Fruit fly (Drosophila melanogaster) whole organism, embryonic: ENCODE data around the gene Obp73a.

ENCODE experiments used
- Blimp-1 ChIP-seq: fragments of 200-800 bp; sonication (Bioruptor generic); optimal IDR thresholded peaks from 3 replicates; lab custom pipeline; 2018; ENCODE audit warnings: missing biosample characterization, missing genetic modification characterization, mild to moderate bottlenecking, moderate library complexity, missing genetic modification reagents
- Bteb2 ChIP-seq: fragments of 200-800 bp; sonication (Bioruptor generic); optimal IDR thresholded peaks from 2 replicates; lab custom pipeline; 2016; ENCODE audit warnings: missing biosample characterization, missing genetic modification characterization
- C15 ChIP-seq: fragments of 200-800 bp; sonication (Bioruptor generic); IDR thresholded peaks from 3 replicates; pipeline ENCODE4 v1.3.6; 2022; ENCODE audit warnings: missing biosample characterization, missing genetic modification characterization
- CG1024 ChIP-seq: fragments of 200-800 bp; sonication (Bioruptor generic); IDR thresholded peaks from 2 replicates; pipeline ENCODE4 v1.3.6; 2022; ENCODE audit warnings: missing biosample characterization, missing genetic modification characterization
- CG10654 ChIP-seq: fragments of 200-800 bp; sonication (Bioruptor generic); optimal IDR thresholded peaks from 2 replicates; lab custom pipeline; 2016; ENCODE audit warnings: missing biosample characterization, missing genetic modification characterization
- CG10959 ChIP-seq: fragments of 200-800 bp; sonication (Bioruptor generic); IDR thresholded peaks from 2 replicates; pipeline ENCODE4 v1.3.6; 2022; ENCODE audit warnings: missing biosample characterization, missing genetic modification characterization
- CG11560 ChIP-seq: fragments of 200-800 bp; sonication (Bioruptor generic); IDR thresholded peaks from 3 replicates; pipeline ENCODE4 v1.3.6; 2022; ENCODE audit warnings: missing biosample characterization, missing genetic modification characterization
- CG12769 ChIP-seq: fragments of 200-800 bp; sonication (Bioruptor generic); optimal IDR thresholded peaks from 2 replicates; lab custom pipeline; 2019; ENCODE audit warnings: missing biosample characterization, mild to moderate bottlenecking, missing genetic modification characterization, moderate library complexity
- CG1602 ChIP-seq: fragments of 200-800 bp; sonication (Bioruptor generic); optimal IDR thresholded peaks from 3 replicates; lab custom pipeline; 2016; ENCODE audit warnings: missing biosample characterization, missing genetic modification characterization
- CG16815 ChIP-seq: fragments of 200-800 bp; sonication (Bioruptor generic); optimal IDR thresholded peaks from 3 replicates; lab custom pipeline; 2017; ENCODE audit warnings: missing biosample characterization, mild to moderate bottlenecking, missing genetic modification characterization
- CG17186 ChIP-seq: fragments of 200-800 bp; sonication (Bioruptor generic); optimal IDR thresholded peaks from 3 replicates; lab custom pipeline; 2017; ENCODE audit warnings: missing biosample characterization, missing genetic modification reagents, missing genetic modification characterization
- CG17612 ChIP-seq: fragments of 200-800 bp; sonication (Bioruptor generic); IDR thresholded peaks from 2 replicates; pipeline ENCODE4 v1.3.6; 2022; ENCODE audit warnings: missing biosample characterization, missing genetic modification characterization
- CG2120 ChIP-seq: fragments of 200-800 bp; sonication (Bioruptor generic); optimal IDR thresholded peaks from 3 replicates; lab custom pipeline; 2016; ENCODE audit warnings: missing biosample characterization, missing genetic modification characterization
- CG2678 ChIP-seq: fragments of 200-800 bp; sonication (Bioruptor generic); optimal IDR thresholded peaks from 3 replicates; lab custom pipeline; 2019; ENCODE audit warnings: missing biosample characterization, mild to moderate bottlenecking, missing genetic modification characterization, moderate library complexity
- CG31365 ChIP-seq: fragments of 200-800 bp; sonication (Bioruptor generic); optimal IDR thresholded peaks from 2 replicates; lab custom pipeline; 2018; ENCODE audit warnings: missing biosample characterization, mild to moderate bottlenecking, missing genetic modification characterization
- CG4404 ChIP-seq: fragments of 200-800 bp; sonication (Bioruptor generic); IDR thresholded peaks from 2 replicates; pipeline ENCODE4 v1.3.6; 2022; ENCODE audit warnings: missing biosample characterization, missing genetic modification characterization
- CG6813 ChIP-seq: fragments of 200-800 bp; sonication (Bioruptor generic); optimal IDR thresholded peaks from 2 replicates; lab custom pipeline; 2017; ENCODE audit warnings: missing biosample characterization, missing genetic modification characterization, mild to moderate bottlenecking, moderate library complexity, missing genetic modification reagents
- CG8765 ChIP-seq: fragments of 200-800 bp; sonication (Bioruptor generic); IDR thresholded peaks from 2 replicates; pipeline ENCODE4 v1.3.6; 2022; ENCODE audit warnings: missing biosample characterization, missing genetic modification characterization
- Deaf1 ChIP-seq: fragments of 200-800 bp; optimal IDR thresholded peaks from 3 replicates; lab custom pipeline; 2019; ENCODE audit warnings: missing biosample characterization, mild to moderate bottlenecking, missing genetic modification characterization, moderate library complexity
- Dek ChIP-seq: fragments of 200-800 bp; sonication (Bioruptor generic); optimal IDR thresholded peaks from 3 replicates; lab custom pipeline; 2019; ENCODE audit warnings: missing biosample characterization, mild to moderate bottlenecking, missing genetic modification characterization, moderate library complexity
- Dip2 ChIP-seq: fragments of 200-800 bp; sonication (Bioruptor generic); IDR thresholded peaks from 2 replicates; pipeline ENCODE4 v1.3.6; 2022; ENCODE audit warnings: missing biosample characterization, missing genetic modification characterization
- Fer1 ChIP-seq: fragments of 200-800 bp; sonication (Bioruptor generic); optimal IDR thresholded peaks from 2 replicates; lab custom pipeline; 2017; ENCODE audit warnings: missing biosample characterization, mild to moderate bottlenecking, missing genetic modification characterization
- HLHmδ ChIP-seq: fragments of 200-800 bp; sonication (Bioruptor generic); optimal IDR thresholded peaks from 2 replicates; lab custom pipeline; 2018; ENCODE audit warnings: missing biosample characterization, mild to moderate bottlenecking, missing genetic modification characterization, moderate library complexity
- MESR4 ChIP-seq: fragments of 200-800 bp; sonication (Bioruptor generic); optimal IDR thresholded peaks from 2 replicates; lab custom pipeline; 2018; ENCODE audit warnings: missing biosample characterization, mild to moderate bottlenecking, missing genetic modification characterization, moderate library complexity
- MTF-1 ChIP-seq: fragments of 200-800 bp; sonication (Bioruptor generic); optimal IDR thresholded peaks from 2 replicates; lab custom pipeline; 2018; ENCODE audit warnings: missing biosample characterization, mild to moderate bottlenecking, missing genetic modification characterization, borderline replicate concordance
- Oli ChIP-seq: fragments of 200-800 bp; sonication (Bioruptor generic); optimal IDR thresholded peaks from 2 replicates; lab custom pipeline; 2018; ENCODE audit warnings: missing biosample characterization, mild to moderate bottlenecking, missing genetic modification characterization, moderate library complexity
- Pdp1 ChIP-seq, 2 experiments: fragments of 200-800 bp; sonication (Bioruptor generic); optimal IDR thresholded peaks; 3 replicates each; lab custom pipeline; 2016; ENCODE audit warnings: missing biosample characterization in 2 of 2, missing genetic modification characterization in 2 of 2, mild to moderate bottlenecking in 1 of 2, moderate library complexity in 1 of 2
- Side ChIP-seq: fragments of 200-800 bp; sonication (Bioruptor generic); optimal IDR thresholded peaks from 2 replicates; lab custom pipeline; 2016; ENCODE audit warnings: missing biosample characterization, missing genetic modification characterization
- Sox102F ChIP-seq: fragments of 200-800 bp; sonication (Bioruptor generic); optimal IDR thresholded peaks from 2 replicates; lab custom pipeline; 2018; ENCODE audit warnings: missing biosample characterization, mild to moderate bottlenecking, missing genetic modification characterization, moderate library complexity
- Usf ChIP-seq: fragments of 200-800 bp; sonication (Bioruptor generic); optimal IDR thresholded peaks from 2 replicates; lab custom pipeline; 2017; ENCODE audit warnings: missing genotype, missing biosample characterization, missing genetic modification characterization
- Xbp1 ChIP-seq: fragments of 200-800 bp; sonication (Bioruptor generic); optimal IDR thresholded peaks from 3 replicates; lab custom pipeline; 2016; ENCODE audit warnings: missing biosample characterization, mild to moderate bottlenecking, missing genetic modification characterization
- YL-1 ChIP-seq: fragments of 200-800 bp; sonication (Bioruptor generic); optimal IDR thresholded peaks from 3 replicates; lab custom pipeline; 2017; ENCODE audit warnings: missing biosample characterization, mild to moderate bottlenecking, missing genetic modification characterization
- crc ChIP-seq: fragments of 200-800 bp; sonication (Bioruptor generic); optimal IDR thresholded peaks from 2 replicates; lab custom pipeline; 2016; ENCODE audit warnings: missing biosample characterization, missing genetic modification characterization
- cwo ChIP-seq: fragments of 200-800 bp; sonication (Bioruptor generic); optimal IDR thresholded peaks from 3 replicates; lab custom pipeline; 2017; ENCODE audit warnings: missing biosample characterization, missing genetic modification characterization, mild to moderate bottlenecking, moderate library complexity, missing genetic modification reagents
- dati ChIP-seq: fragments of 200-800 bp; sonication (Bioruptor generic); IDR thresholded peaks from 2 replicates; pipeline ENCODE4 v1.3.6; 2022; ENCODE audit warnings: missing biosample characterization, missing genetic modification characterization
- eyg ChIP-seq: fragments of 200-800 bp; sonication (Bioruptor generic); optimal IDR thresholded peaks from 3 replicates; lab custom pipeline; 2016; ENCODE audit warnings: missing biosample characterization, missing genetic modification characterization
- gem ChIP-seq: fragments of 200-800 bp; sonication (Bioruptor generic); optimal IDR thresholded peaks from 2 replicates; lab custom pipeline; 2019; ENCODE audit warnings: missing biosample characterization, mild to moderate bottlenecking, missing genetic modification characterization, moderate library complexity
- hb ChIP-seq: fragments of 200-800 bp; sonication (Bioruptor generic); IDR thresholded peaks from 3 replicates; pipeline ENCODE4 v1.3.6; 2022; ENCODE audit warnings: missing biosample characterization, missing genetic modification characterization; ENCODE audit not compliant: partially characterized antibody
- mam ChIP-seq: fragments of 200-800 bp; sonication (Bioruptor generic); optimal IDR thresholded peaks from 3 replicates; lab custom pipeline; 2016; ENCODE audit warnings: missing biosample characterization, missing genetic modification characterization
- mirr ChIP-seq: fragments of 200-800 bp; sonication (Bioruptor generic); optimal IDR thresholded peaks from 3 replicates; lab custom pipeline; 2018; ENCODE audit warnings: missing biosample characterization, mild to moderate bottlenecking, missing genetic modification characterization
- pb ChIP-seq: fragments of 200-800 bp; sonication (Bioruptor generic); optimal IDR thresholded peaks from 3 replicates; lab custom pipeline; 2016; ENCODE audit warnings: missing biosample characterization, missing genetic modification characterization
- prd ChIP-seq, 3 experiments: fragments of >200 bp in 2 of 3; fragments of 200-800 bp in 1 of 3; sonication (Bioruptor generic) in 1 of 3; optimal IDR thresholded peaks in 2 of 3; IDR thresholded peaks in 1 of 3; 2 replicates in 2 of 3; 3 replicates in 1 of 3; pipeline versions ENCODE4 v1.3.6 to Lab custom; 2017 to 2022; ENCODE audit warnings: missing biosample characterization in 1 of 3, missing genetic modification characterization in 1 of 3
- row ChIP-seq: fragments of 200-800 bp; sonication (Bioruptor generic); IDR thresholded peaks from 3 replicates; pipeline ENCODE4 v1.3.6; 2022; ENCODE audit warnings: missing biosample characterization, missing genetic modification characterization
- run ChIP-seq: fragments of 200-800 bp; sonication (Bioruptor generic); optimal IDR thresholded peaks from 3 replicates; lab custom pipeline; 2018; ENCODE audit warnings: missing biosample characterization, mild to moderate bottlenecking, missing genetic modification characterization
- sd ChIP-seq: fragments of 200-800 bp; sonication (Bioruptor generic); optimal IDR thresholded peaks from 3 replicates; lab custom pipeline; 2018; ENCODE audit warnings: missing biosample characterization, mild to moderate bottlenecking, missing genetic modification characterization, moderate library complexity
- slbo ChIP-seq: fragments of 200-800 bp; sonication (Bioruptor generic); IDR thresholded peaks from 2 replicates; pipeline ENCODE4 v1.3.6; 2022; ENCODE audit warnings: missing biosample characterization, missing genetic modification characterization
- sr ChIP-seq: fragments of 200-800 bp; sonication (Bioruptor generic); IDR thresholded peaks from 3 replicates; pipeline ENCODE4 v1.3.6; 2022; ENCODE audit warnings: missing biosample characterization, missing genetic modification characterization
- tin ChIP-seq: fragments of 200-800 bp; sonication (Bioruptor generic); optimal IDR thresholded peaks from 3 replicates; lab custom pipeline; 2016; ENCODE audit warnings: missing biosample characterization, missing genetic modification characterization
- tio ChIP-seq: fragments of 200-800 bp; sonication (Bioruptor generic); optimal IDR thresholded peaks from 2 replicates; lab custom pipeline; 2017; ENCODE audit warnings: missing biosample characterization, missing genetic modification characterization, inconsistent platforms
- wor ChIP-seq: fragments of 200-800 bp; sonication (Bioruptor generic); IDR thresholded peaks from 2 replicates; pipeline ENCODE4 v1.3.6; 2022; ENCODE audit warnings: missing biosample characterization, missing genetic modification characterization

The Obp73a gene

DNA sequence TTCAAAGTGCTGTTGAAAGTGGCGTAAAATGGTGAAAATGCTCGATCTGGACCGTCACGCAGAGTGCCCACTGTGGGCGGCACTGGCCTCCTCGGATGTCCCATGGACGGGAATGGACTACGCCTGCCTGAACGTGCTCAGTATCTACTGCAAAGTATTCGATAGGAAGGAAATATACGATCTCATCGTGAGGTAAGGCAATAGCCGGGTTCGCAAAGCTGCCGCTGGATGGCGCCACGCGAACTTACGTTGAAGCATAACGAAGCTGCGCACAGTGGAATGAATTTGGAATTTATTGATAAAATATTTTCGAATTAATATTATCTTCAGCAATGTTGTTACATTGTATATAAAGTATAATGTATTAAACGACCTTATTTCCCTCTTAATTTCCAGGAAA, 47.8 kb upstream of the Obp73a start (continued):
- no peak for TF ChIP-seq Blimp-1 (GFP tag; lab: Kevin White, UChicago)
- TF ChIP-seq CG2120 (GFP tag; lab: Kevin White, UChicago), result peak; percentile 20
- TF ChIP-seq crc (GFP tag; lab: Kevin White, UChicago), result no peak
- TF ChIP-seq wor (GFP tag; lab: Robert Waterston, UW), result no peak
- peak; percentile 40; the same call in 1 of the 3 replicates for TF ChIP-seq row
- no peak for TF ChIP-seq dati (GFP tag; lab: Robert Waterston, UW)
- no peak for TF ChIP-seq Xbp1
- no peak for TF ChIP-seq CG16815
- no peak for TF ChIP-seq CG10959 (GFP tag; lab: Robert Waterston, UW)
- no peak for TF ChIP-seq run (tag; lab: Kevin White, UChicago)
- TF ChIP-seq prd (optimal IDR thresholded peaks at IDR 0.05; lab: Kevin White, UChicago), result no peak
- no peak for TF ChIP-seq prd (GFP tag; IDR thresholded peaks at IDR 0.05; lab: Robert Waterston, UW)
- TF ChIP-seq Dip2 (GFP tag; lab: Robert Waterston, UW), result no peak
- TF ChIP-seq HLHmδ (GFP tag; lab: Kevin White, UChicago), result peak; percentile 35
- TF ChIP-seq mam (GFP tag; lab: Kevin White, UChicago), result no peak

DNA sequence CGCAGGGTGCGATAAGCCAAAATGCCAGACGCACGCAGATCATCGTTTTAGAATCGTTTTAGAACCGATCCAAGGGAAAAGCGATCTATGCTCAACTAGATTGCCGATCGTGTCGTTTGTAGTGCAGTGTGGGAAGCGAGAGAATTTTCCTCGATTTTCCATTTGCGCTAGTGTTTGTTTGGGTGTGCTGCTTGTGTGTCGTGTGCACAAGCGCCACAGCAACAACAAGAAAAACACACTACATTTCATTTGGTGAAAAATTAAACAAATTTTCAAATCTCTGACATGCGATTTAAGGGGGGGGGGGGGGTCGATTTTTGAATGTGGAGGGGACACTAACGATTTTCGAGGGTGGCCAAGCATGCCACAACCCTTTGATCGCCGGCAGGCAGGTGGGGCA, 33.7 kb upstream of the Obp73a start:
- TF ChIP-seq slbo (GFP tag; lab: Robert Waterston, UW) (no peak), Deaf1 (tag; lab: Kevin White, UChicago) (peak; percentile 30), cwo (GFP tag; lab: Kevin White, UChicago) (no peak), CG1024 (GFP tag; lab: Robert Waterston, UW) (no peak), Oli (tag; lab: Kevin White, UChicago) (no peak), CG11560 (tag; lab: Robert Waterston, UW) (no peak), CG1602 (GFP tag; lab: Kevin White, UChicago) (no peak), sd (peak; percentile 61), MTF-1 (GFP tag; lab: Kevin White, UChicago) (peak; percentile 99), Fer1 (GFP tag; lab: Kevin White, UChicago) (no peak), pb (GFP tag; lab: Kevin White, UChicago) (no peak), Pdp1 (GFP tag; optimal IDR thresholded peaks at IDR 0.05; lab: Kevin White, UChicago) (no peak), Side (GFP tag; lab: Kevin White, UChicago) (no peak), CG2678 (tag; lab: Kevin White, UChicago) (no peak), CG4404 (GFP tag; lab: Robert Waterston, UW) (peak; percentile 9; the same call in 1 of the 2 replicates), eyg (GFP tag; lab: Kevin White, UChicago) (no peak), Dek (no peak), Sox102F (GFP tag; lab: Kevin White, UChicago) (no peak), Bteb2 (GFP tag; lab: Kevin White, UChicago) (no peak), MESR4 (GFP tag; lab: Kevin White, UChicago) (no peak), sr (GFP tag; lab: Robert Waterston, UW) (peak; percentile 60; the same call in 1 of the 3 replicates), CG31365 (tag; lab: Kevin White, UChicago) (no peak), mirr (GFP tag; lab: Kevin White, UChicago) (no peak), C15 (no peak), CG10654 (GFP tag; lab: Kevin White, UChicago) (no peak), YL-1 (no peak), gem (tag; lab: Kevin White, UChicago) (no peak), Usf (GFP tag; lab: Kevin White, UChicago) (no peak), CG8765 (GFP tag; lab: Robert Waterston, UW) (no peak), CG17186 (no peak), CG6813 (no peak), hb (GFP tag; lab: Robert Waterston, UW) (no peak), tin (no peak), tio (GFP tag; lab: Kevin White, UChicago) (no peak), CG17612 (no peak), CG12769 (tag; lab: Kevin White, UChicago) (peak; percentile 33)
